Fruit fly (Drosophila melanogaster): Measurements from ENCODE around the gene CG15253.

CG15253 gene

DNA sequence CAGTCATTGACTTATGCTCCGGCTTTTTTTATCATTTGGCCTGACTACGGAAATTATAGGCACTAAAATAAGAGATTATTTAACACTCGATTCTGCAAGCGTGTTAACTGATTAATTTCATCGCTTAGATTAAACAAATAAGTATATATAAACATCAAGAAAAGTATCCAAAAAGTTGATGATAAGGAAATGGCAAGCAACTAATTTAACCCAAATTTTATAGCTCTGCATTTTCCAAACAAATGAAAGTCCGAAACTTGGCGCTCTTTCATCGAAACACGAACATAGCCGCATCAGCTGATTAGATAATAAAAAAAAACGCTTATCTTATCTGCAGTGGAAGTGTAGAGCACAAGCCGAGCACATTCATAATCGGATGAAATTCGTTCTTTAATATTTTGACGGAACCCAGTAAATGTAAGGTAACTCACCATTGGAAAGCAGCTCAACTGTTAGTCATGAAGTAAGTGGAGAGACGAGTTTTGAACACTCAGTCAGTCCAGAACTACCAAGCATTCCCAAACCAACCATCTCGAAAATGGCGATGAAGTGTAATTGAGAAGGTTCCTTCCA lies 13.5 kb upstream of the CG15253 start, which contains the start of gene CG18480 (continued):
- TF ChIP-seq Atf3 (GFP tag; optimal IDR thresholded peaks at IDR 0.05) = no peak
- no peak for TF ChIP-seq inv (GFP tag; IDR thresholded peaks at IDR 0.05; ENCODE audit: partially characterized antibody)
- no peak for TF ChIP-seq gcm2 (GFP tag; optimal IDR thresholded peaks at IDR 0.05)
- TF ChIP-seq CG4617 (GFP tag; optimal IDR thresholded peaks at IDR 0.05; ENCODE audit: borderline replicate concordance) = no peak
- TF ChIP-seq pita (GFP tag; optimal IDR thresholded peaks at IDR 0.05) = no peak
- no peak for TF ChIP-seq CG2875 (GFP tag; optimal IDR thresholded peaks at IDR 0.05)
- peak; percentile 7 for TF ChIP-seq CG10654 (GFP tag; optimal IDR thresholded peaks at IDR 0.05)
- no peak for TF ChIP-seq run (tag; optimal IDR thresholded peaks at IDR 0.05)
- no peak for TF ChIP-seq CG31365 (tag; optimal IDR thresholded peaks at IDR 0.05)
- TF ChIP-seq sens-2 (GFP tag; IDR thresholded peaks at IDR 0.05) = no peak
- TF ChIP-seq Fer3 (tag; optimal IDR thresholded peaks at IDR 0.05) = peak; percentile 42
- TF ChIP-seq CG17328 (GFP tag; IDR thresholded peaks at IDR 0.05) = no peak
- no peak for TF ChIP-seq Spps (tag; optimal IDR thresholded peaks at IDR 0.05)
- no peak for TF ChIP-seq abd-A (tag; optimal IDR thresholded peaks at IDR 0.05)
- no peak for TF ChIP-seq CG42726 (GFP tag; IDR thresholded peaks at IDR 0.05; ENCODE audit: partially characterized antibody)
- no peak for TF ChIP-seq nmo (GFP tag; optimal IDR thresholded peaks at IDR 0.05)
- no peak for TF ChIP-seq insv (GFP tag; optimal IDR thresholded peaks at IDR 0.05)
- TF ChIP-seq Taf1 (GFP tag; IDR thresholded peaks at IDR 0.05) = peak; percentile 28; the same call in 1 of the 2 replicates
- TF ChIP-seq CG16779 (GFP tag; IDR thresholded peaks at IDR 0.05) = no peak
- TF ChIP-seq oc (tag; optimal IDR thresholded peaks at IDR 0.05) = no peak
- no peak for TF ChIP-seq cg (GFP tag; optimal IDR thresholded peaks at IDR 0.05)
- no peak for TF ChIP-seq fd102C (GFP tag; optimal IDR thresholded peaks at IDR 0.05)
- TF ChIP-seq ttk (GFP tag; IDR thresholded peaks at IDR 0.05) = 0 out of 2 replicates have a peak, but pooled peaks have one; percentile 20
- peak; percentile 12 for TF ChIP-seq CG13296 (GFP tag; optimal IDR thresholded peaks at IDR 0.05)
- TF ChIP-seq zf30C (GFP tag; optimal IDR thresholded peaks at IDR 0.05) = no peak
- TF ChIP-seq CG9727 (GFP tag; optimal IDR thresholded peaks at IDR 0.05) = peak; percentile 9
- TF ChIP-seq CG15696 (tag; optimal IDR thresholded peaks at IDR 0.05) = no peak
- no peak for TF ChIP-seq Lpt (GFP tag; optimal IDR thresholded peaks at IDR 0.05)
- no peak for TF ChIP-seq repo (GFP tag; optimal IDR thresholded peaks at IDR 0.05)
- TF ChIP-seq Dll (GFP tag; IDR thresholded peaks at IDR 0.05; ENCODE audit: partially characterized antibody) = no peak
- TF ChIP-seq CG7372 (GFP tag; IDR thresholded peaks at IDR 0.05) = no peak
- peak; percentile 55 for TF ChIP-seq CG10366 (GFP tag; IDR thresholded peaks at IDR 0.05)
- 0 out of 2 replicates have a peak, but pooled peaks have one; percentile 15 for TF ChIP-seq wdn (GFP tag; IDR thresholded peaks at IDR 0.05)
- TF ChIP-seq CG17385 (GFP tag; optimal IDR thresholded peaks at IDR 0.05) = peak; percentile 47
- no peak for TF ChIP-seq Atf6 (GFP tag; IDR thresholded peaks at IDR 0.05)
- peak; percentile 17 for TF ChIP-seq crc (GFP tag; optimal IDR thresholded peaks at IDR 0.05)
- no peak for TF ChIP-seq CG1647 (GFP tag; optimal IDR thresholded peaks at IDR 0.05)
- TF ChIP-seq Dbx (GFP tag; IDR thresholded peaks at IDR 0.05) = 0 out of 3 replicates have a peak, but pooled peaks have one; percentile 52
- no peak for TF ChIP-seq bowl (GFP tag; IDR thresholded peaks at IDR 0.05)
- TF ChIP-seq luna (GFP tag; optimal IDR thresholded peaks at IDR 0.05) = no peak
- TF ChIP-seq ham (GFP tag; IDR thresholded peaks at IDR 0.05) = no peak
- peak; percentile 47; the same call in 1 of the 3 replicates for TF ChIP-seq ken (GFP tag; IDR thresholded peaks at IDR 0.05)
- TF ChIP-seq cwo (GFP tag; optimal IDR thresholded peaks at IDR 0.05) = peak; percentile 50
- no peak for TF ChIP-seq zfh1 (GFP tag; IDR thresholded peaks at IDR 0.05)
- TF ChIP-seq corto (GFP tag; optimal IDR thresholded peaks at IDR 0.05) = no peak
- peak; percentile 58 for TF ChIP-seq grn (GFP tag; optimal IDR thresholded peaks at IDR 0.05)
- peak; percentile 8 for TF ChIP-seq bcd (GFP tag; optimal IDR thresholded peaks at IDR 0.05)
- TF ChIP-seq NfI (GFP tag; optimal IDR thresholded peaks at IDR 0.05) = peak; percentile 14
- TF ChIP-seq CG11093 (GFP tag; IDR thresholded peaks at IDR 0.05) = no peak
- no peak for TF ChIP-seq CG18011 (GFP tag; optimal IDR thresholded peaks at IDR 0.05)

Data from whole organism, embryonic.